Fruit fly (Drosophila melanogaster): ENCODE results near the gene CG1265.

CG1265 gene

dm6 chr3L:4252862-4253610 is 1.5 kb upstream of the CG1265 start (continued):
- TF ChIP-seq fd64A (GFP tag; optimal IDR thresholded peaks at IDR 0.05) (no peak), Kr (GFP tag; optimal IDR thresholded peaks at IDR 0.05) (peak; percentile 41), CG18476 (GFP tag; optimal IDR thresholded peaks at IDR 0.05) (no peak), zfh1 (GFP tag; IDR thresholded peaks at IDR 0.05) (0 out of 3 replicates have a peak, but pooled peaks have one; percentile 13), Dad (GFP tag; optimal IDR thresholded peaks at IDR 0.05) (no peak), CG3995 (GFP tag; optimal IDR thresholded peaks at IDR 0.05) (peak; percentile 92), Awh (GFP tag; IDR thresholded peaks at IDR 0.05) (no peak), CG6683 (GFP tag; optimal IDR thresholded peaks at IDR 0.05) (no peak), CG15479 (GFP tag; optimal IDR thresholded peaks at IDR 0.05) (peak; percentile 95), prd (optimal IDR thresholded peaks at IDR 0.05) (no peak), prd (GFP tag; IDR thresholded peaks at IDR 0.05) (no peak), jigr1 (GFP tag; IDR thresholded peaks at IDR 0.05) (no peak), NK7.1 (GFP tag; optimal IDR thresholded peaks at IDR 0.05) (no peak), sens (GFP tag) (peak; percentile 47), jumu (GFP tag; optimal IDR thresholded peaks at IDR 0.05) (no peak), Nf-YB (GFP tag; optimal IDR thresholded peaks at IDR 0.05) (no peak), Trl (optimal IDR thresholded peaks at IDR 0.05) (peak in 1 of 2 experiments; percentile 0), Trl (GFP tag; optimal IDR thresholded peaks at IDR 0.05) (no peak), Hr78 (GFP tag; optimal IDR thresholded peaks at IDR 0.05) (peak in 1 of 2 experiments; percentile 65), MBD-R2 (GFP tag; IDR thresholded peaks at IDR 0.05) (no peak), CG4730 (GFP tag; IDR thresholded peaks at IDR 0.05) (no peak), disco-r (GFP tag; optimal IDR thresholded peaks at IDR 0.05) (no peak), CG2199 (GFP tag; IDR thresholded peaks at IDR 0.05) (0 out of 3 replicates have a peak, but pooled peaks have one; percentile 27), jing (GFP tag; optimal IDR thresholded peaks at IDR 0.05) (no peak), CG10366 (GFP tag; IDR thresholded peaks at IDR 0.05) (no peak), psq (GFP tag; optimal IDR thresholded peaks at IDR 0.05) (peak; percentile 74), nerfin-2 (GFP tag; IDR thresholded peaks at IDR 0.05; ENCODE audit: partially characterized antibody) (no peak), Lpt (GFP tag; optimal IDR thresholded peaks at IDR 0.05) (peak; percentile 81), Oaz (GFP tag; IDR thresholded peaks at IDR 0.05) (no peak), pros (GFP tag; optimal IDR thresholded peaks at IDR 0.05) (peak; percentile 95), tgo (GFP tag; IDR thresholded peaks at IDR 0.05) (no peak), row (GFP tag; IDR thresholded peaks at IDR 0.05) (peak; percentile 14; the same call in 1 of the 3 replicates), CG2129 (GFP tag; IDR thresholded peaks at IDR 0.05; ENCODE audit: partially characterized antibody) (no peak), CG17186 (GFP tag; optimal IDR thresholded peaks at IDR 0.05) (no peak), CG1233 (GFP tag; optimal IDR thresholded peaks at IDR 0.05) (peak; percentile 4), CG32772 (GFP tag; IDR thresholded peaks at IDR 0.05) (no peak), Sry-β (GFP tag; optimal IDR thresholded peaks at IDR 0.05) (peak; percentile 82), Hr51 (GFP tag; optimal IDR thresholded peaks at IDR 0.05) (no peak), CG34422 (GFP tag; IDR thresholded peaks at IDR 0.05) (no peak), insv (GFP tag; optimal IDR thresholded peaks at IDR 0.05) (peak in 1 of 2 experiments; percentile 15), CG10565 (GFP tag; optimal IDR thresholded peaks at IDR 0.05) (no peak), HLH54F (GFP tag; optimal IDR thresholded peaks at IDR 0.05) (no peak), TFAM (GFP tag; optimal IDR thresholded peaks at IDR 0.05) (no peak), BtbVII (GFP tag; optimal IDR thresholded peaks at IDR 0.05) (no peak), CG14667 (GFP tag; IDR thresholded peaks at IDR 0.05) (no peak), CG11695 (GFP tag; IDR thresholded peaks at IDR 0.05) (peak; percentile 49; the same call in 1 of the 3 replicates), nerfin-1 (tag; optimal IDR thresholded peaks at IDR 0.05) (peak; percentile 88), zf30C (GFP tag; optimal IDR thresholded peaks at IDR 0.05) (peak; percentile 89), CG16779 (GFP tag; IDR thresholded peaks at IDR 0.05) (no peak), lmd (GFP tag; IDR thresholded peaks at IDR 0.05) (no peak), CG3726 (GFP tag; IDR thresholded peaks at IDR 0.05) (no peak)
